Worm (Caenorhabditis elegans) whole organism, L4 larva: ENCODE measurements around the gene snb-7.

Experiments used
- D1046.2 ChIP-seq: fragments of 200-800 bp; sonication (Bioruptor generic); IDR thresholded peaks from 2 replicates; pipeline ENCODE4 v1.3.6; 2022; ENCODE audit warnings: missing genetic modification characterization, missing compliant biosample characterization
- F49E8.2 ChIP-seq: sonication (generic microtip); optimal IDR thresholded peaks from 2 replicates; lab custom pipeline; 2016; ENCODE audit warnings: missing compliant biosample characterization, mild to moderate bottlenecking, missing genetic modification characterization, borderline replicate concordance
- Y5F2A.4 ChIP-seq: fragments of 200-800 bp; sonication (Bioruptor generic); optimal IDR thresholded peaks from 2 replicates; lab custom pipeline; 2018; ENCODE audit warnings: mild to moderate bottlenecking, missing genetic modification characterization, missing compliant biosample characterization
- Y75B8A.6 ChIP-seq: fragments of 200-800 bp; sonication (Bioruptor generic); IDR thresholded peaks from 2 replicates; pipeline ENCODE4 v1.3.6; 2022; ENCODE audit warnings: missing genetic modification reagents, missing genetic modification characterization, missing compliant biosample characterization
- ZK546.5 ChIP-seq, 2 experiments: sonication (generic microtip); optimal IDR thresholded peaks; 2 replicates each; lab custom pipeline; 2017; ENCODE audit warnings: missing biosample characterization in 2 of 2, missing genetic modification characterization in 2 of 2
- arid-1 ChIP-seq: fragments of 200-800 bp; sonication (Bioruptor generic); conservative IDR thresholded peaks from 2 replicates; pipeline ENCODE4 v1.3.6; 2022; ENCODE audit warnings: missing genetic modification reagents, missing genetic modification characterization, missing compliant biosample characterization
- ceh-28 ChIP-seq: fragments of 150-350 bp; optimal IDR thresholded peaks from 2 replicates; lab custom pipeline; 2014; ENCODE audit warnings: missing biosample characterization, missing genetic modification reagents, missing genetic modification characterization
- ceh-62 ChIP-seq: sonication (generic microtip); optimal IDR thresholded peaks from 2 replicates; lab custom pipeline; 2017; ENCODE audit warnings: missing biosample characterization, missing genetic modification characterization
- cey-2 ChIP-seq: sonication (generic microtip); optimal IDR thresholded peaks from 3 replicates; lab custom pipeline; 2017; ENCODE audit warnings: missing genetic modification characterization, mild to moderate bottlenecking, missing compliant biosample characterization, antibody characterized with exemption, borderline replicate concordance; ENCODE audit not compliant: insufficient read depth
- ctbp-1 ChIP-seq: fragments of 200-800 bp; sonication (Bioruptor generic); IDR thresholded peaks from 2 replicates; pipeline ENCODE4 v1.3.6; 2022; ENCODE audit warnings: missing genetic modification reagents, missing genetic modification characterization, missing compliant biosample characterization
- daf-16 ChIP-seq, 3 experiments: sonication (generic microtip); optimal IDR thresholded peaks; 2 replicates each; lab custom pipeline; 2016 to 2017; ENCODE audit warnings: missing genetic modification characterization in 3 of 3, missing genetic modification reagents in 3 of 3, mild to moderate bottlenecking in 2 of 3, missing compliant biosample characterization in 2 of 3, missing biosample characterization in 1 of 3, moderate library complexity in 1 of 3
- dmd-6 ChIP-seq: fragments of 200-800 bp; sonication (Bioruptor generic); IDR thresholded peaks from 2 replicates; pipeline ENCODE4 v1.3.6; 2022; ENCODE audit warnings: missing genetic modification reagents, missing genetic modification characterization, missing compliant biosample characterization
- dmd-8 ChIP-seq: fragments of 200-800 bp; sonication (Bioruptor generic); IDR thresholded peaks from 2 replicates; pipeline ENCODE4 v1.3.6; 2022; ENCODE audit warnings: missing genetic modification characterization, missing compliant biosample characterization
- dpl-1 ChIP-seq: fragments of 150-350 bp; optimal IDR thresholded peaks from 2 replicates; lab custom pipeline; 2014; ENCODE audit warnings: missing biosample characterization, missing genetic modification reagents, missing genetic modification characterization
- dve-1 ChIP-seq: sonication (generic microtip); optimal IDR thresholded peaks from 2 replicates; lab custom pipeline; 2017; ENCODE audit warnings: antibody characterized with exemption, mild to moderate bottlenecking, missing genetic modification characterization, missing compliant biosample characterization; ENCODE audit not compliant: insufficient read depth
- gei-8 ChIP-seq: fragments of 200-800 bp; sonication (Bioruptor generic); optimal IDR thresholded peaks from 2 replicates; lab custom pipeline; 2018; ENCODE audit warnings: mild to moderate bottlenecking, missing genetic modification characterization, missing compliant biosample characterization
- hif-1 ChIP-seq, 2 experiments: sonication (generic microtip); optimal IDR thresholded peaks; 2 replicates each; lab custom pipeline; 2016 to 2017; ENCODE audit warnings: missing compliant biosample characterization in 2 of 2, missing genetic modification characterization in 2 of 2, missing genetic modification reagents in 2 of 2, missing genotype in 2 of 2, mild to moderate bottlenecking in 1 of 2
- hlh-11 ChIP-seq: fragments of 200-800 bp; sonication (Bioruptor generic); optimal IDR thresholded peaks from 2 replicates; lab custom pipeline; 2018; ENCODE audit warnings: mild to moderate bottlenecking, missing genetic modification characterization, missing compliant biosample characterization
- hlh-30 ChIP-seq: sonication (generic microtip); optimal IDR thresholded peaks from 2 replicates; lab custom pipeline; 2017; ENCODE audit warnings: antibody characterized with exemption, mild to moderate bottlenecking, missing genetic modification characterization, missing compliant biosample characterization; ENCODE audit not compliant: insufficient read depth
- hmg-1.1 ChIP-seq: fragments of 200-800 bp; sonication (Bioruptor generic); IDR thresholded peaks from 2 replicates; pipeline ENCODE4 v1.3.6; 2022; ENCODE audit warnings: missing genetic modification reagents, missing genetic modification characterization, missing compliant biosample characterization
- lin-15B ChIP-seq: fragments of 150-350 bp; sonication (generic microtip); optimal IDR thresholded peaks from 3 replicates; lab custom pipeline; 2014; ENCODE audit warnings: missing biosample characterization, missing genetic modification characterization
- lin-29 ChIP-seq: fragments of 200-800 bp; sonication (Bioruptor generic); IDR thresholded peaks from 2 replicates; pipeline ENCODE4 v1.3.6; 2022; ENCODE audit warnings: missing genetic modification reagents, missing genetic modification characterization, missing compliant biosample characterization
- madf-5 ChIP-seq, 2 experiments: fragments of 200-800 bp; sonication (Bioruptor generic); IDR thresholded peaks; 2 replicates each; pipeline ENCODE4 v1.3.6; 2022; ENCODE audit warnings: missing compliant biosample characterization in 2 of 2, missing genetic modification characterization in 2 of 2
- mes-2 ChIP-seq: sonication (generic microtip); optimal IDR thresholded peaks from 2 replicates; lab custom pipeline; 2016; ENCODE audit warnings: missing genotype, mild to moderate bottlenecking, missing genetic modification characterization, missing compliant biosample characterization; ENCODE audit not compliant: poor library complexity, severe bottlenecking
- nhr-102 ChIP-seq: sonication (generic microtip); optimal IDR thresholded peaks from 2 replicates; lab custom pipeline; 2016; ENCODE audit warnings: mild to moderate bottlenecking, missing genetic modification characterization, moderate library complexity, missing compliant biosample characterization
- nhr-11 ChIP-seq: fragments of 150-350 bp; optimal IDR thresholded peaks from 2 replicates; lab custom pipeline; 2014; ENCODE audit warnings: missing biosample characterization, missing genetic modification characterization
- nhr-111 ChIP-seq: fragments of 200-800 bp; sonication (Bioruptor generic); optimal IDR thresholded peaks from 2 replicates; lab custom pipeline; 2018; ENCODE audit warnings: mild to moderate bottlenecking, missing genetic modification characterization, missing compliant biosample characterization
- nhr-237 ChIP-seq: sonication (generic microtip); optimal IDR thresholded peaks from 2 replicates; lab custom pipeline; 2017; ENCODE audit warnings: missing biosample characterization, missing genetic modification characterization
- nhr-41 ChIP-seq: fragments of 200-800 bp; sonication (Bioruptor generic); IDR thresholded peaks from 2 replicates; pipeline ENCODE4 v1.3.6; 2022; ENCODE audit warnings: missing genetic modification reagents, missing genetic modification characterization, missing compliant biosample characterization
- nhr-42 ChIP-seq: fragments of 200-800 bp; sonication (Bioruptor generic); IDR thresholded peaks from 2 replicates; pipeline ENCODE4 v1.3.6; 2022; ENCODE audit warnings: missing genetic modification characterization, missing compliant biosample characterization
- pha-4 ChIP-seq, 2 experiments: fragments of 150-350 bp in 1 of 2; fragments of 200-800 bp in 1 of 2; sonication (Bioruptor generic) in 1 of 2; IDR thresholded peaks in 1 of 2; optimal IDR thresholded peaks in 1 of 2; 2 replicates each; pipeline versions ENCODE4 v1.3.6 to Lab custom; 2014 to 2022; ENCODE audit warnings: missing genetic modification characterization in 2 of 2, missing genetic modification reagents in 2 of 2, missing biosample characterization in 1 of 2, missing compliant biosample characterization in 1 of 2
- php-3 ChIP-seq: fragments of 200-800 bp; sonication (Bioruptor generic); IDR thresholded peaks from 2 replicates; pipeline ENCODE4 v1.3.6; 2022; ENCODE audit warnings: missing genetic modification reagents, missing genetic modification characterization, missing compliant biosample characterization
- skn-1 ChIP-seq: fragments of 150-350 bp; optimal IDR thresholded peaks from 2 replicates; lab custom pipeline; 2014; ENCODE audit warnings: missing biosample characterization, missing genetic modification characterization
- snpc-1.2 ChIP-seq: fragments of 200-800 bp; sonication (Bioruptor generic); IDR thresholded peaks from 2 replicates; pipeline ENCODE4 v1.3.6; 2022; ENCODE audit warnings: missing genetic modification reagents, missing genetic modification characterization, missing compliant biosample characterization
- snpc-4 ChIP-seq: fragments of 150-350 bp; optimal IDR thresholded peaks from 2 replicates; lab custom pipeline; 2014; ENCODE audit warnings: missing biosample characterization, missing genetic modification characterization
- unc-130 ChIP-seq: sonication (generic microtip); optimal IDR thresholded peaks from 2 replicates; lab custom pipeline; 2016; ENCODE audit warnings: missing genetic modification reagents, missing genetic modification characterization, missing compliant biosample characterization
- zfp-3 ChIP-seq: fragments of 200-800 bp; sonication (Bioruptor generic); conservative IDR thresholded peaks from 2 replicates; pipeline ENCODE4 v1.3.6; 2022; ENCODE audit warnings: missing genetic modification reagents, missing genetic modification characterization, missing compliant biosample characterization
- ztf-7 ChIP-seq: fragments of 150-350 bp; optimal IDR thresholded peaks from 2 replicates; lab custom pipeline; 2014; ENCODE audit warnings: missing biosample characterization, missing genetic modification characterization

The snb-7 gene

ce11 chrIV:12567176-12567892, 6.7 kb downstream of the snb-7 start, which contains the start of the genes hsb-1 and let-99:
hsb-1 (minus strand) TSS chrIV:12567226.
let-99 (plus strand) TSS chrIV:12567842.
- peak; percentile 34; the same call in 1 of the 2 replicates for TF ChIP-seq hmg-1.1 (GFP tag; lab: Robert Waterston, UW)
- no peak for TF ChIP-seq gei-8 (GFP tag; lab: Kevin White, UChicago)
- no peak for TF ChIP-seq ctbp-1
- no peak for TF ChIP-seq ceh-28 (tag; lab: Kevin White, UChicago)
- TF ChIP-seq nhr-41: no peak
- TF ChIP-seq lin-29 (GFP tag; lab: Robert Waterston, UW): no peak
- TF ChIP-seq php-3: no peak
- peak; percentile 44 for TF ChIP-seq hlh-11 (tag; lab: Kevin White, UChicago)
- TF ChIP-seq dpl-1 (GFP tag; lab: Kevin White, UChicago): peak; percentile 44
- peak; percentile 40 for TF ChIP-seq F49E8.2
- no peak for TF ChIP-seq cey-2 (tag; lab: Kevin White, UChicago)
- TF ChIP-seq nhr-11 (tag; lab: Kevin White, UChicago): no peak
- TF ChIP-seq nhr-237 (tag; lab: Kevin White, UChicago): no peak
- no peak for TF ChIP-seq ZK546.5 (tag; optimal IDR thresholded peaks at IDR 0.05; lab: Kevin White, UChicago)
- TF ChIP-seq lin-15B (tag; lab: Kevin White, UChicago): no peak
- TF ChIP-seq D1046.2 (GFP tag; lab: Robert Waterston, UW): no peak
- no peak for TF ChIP-seq pha-4 (GFP tag; IDR thresholded peaks at IDR 0.05; lab: Robert Waterston, UW)
- TF ChIP-seq pha-4 (tag; optimal IDR thresholded peaks at IDR 0.05; lab: Kevin White, UChicago): peak; percentile 19
- peak; percentile 21 for TF ChIP-seq ztf-7 (tag; lab: Kevin White, UChicago)
- TF ChIP-seq snpc-4 (tag; lab: Kevin White, UChicago): no peak
- peak; percentile 68 for TF ChIP-seq mes-2 (tag; lab: Kevin White, UChicago)
- TF ChIP-seq nhr-102 (tag; lab: Kevin White, UChicago): no peak
- no peak for TF ChIP-seq Y75B8A.6 (GFP tag; lab: Robert Waterston, UW)
- no peak for TF ChIP-seq dve-1
- no peak for TF ChIP-seq arid-1
- TF ChIP-seq daf-16 (GFP tag; optimal IDR thresholded peaks at IDR 0.05; lab: Kevin White, UChicago): no peak
- peak; percentile 87 for TF ChIP-seq daf-16 (tag; optimal IDR thresholded peaks at IDR 0.05; lab: Kevin White, UChicago)
- no peak for TF ChIP-seq nhr-42 (GFP tag; lab: Robert Waterston, UW)
- TF ChIP-seq zfp-3: no peak
- TF ChIP-seq hif-1 (tag; optimal IDR thresholded peaks at IDR 0.05; lab: Kevin White, UChicago): no peak
- no peak for TF ChIP-seq dmd-6 (GFP tag; lab: Robert Waterston, UW)
- TF ChIP-seq unc-130 (GFP tag; lab: Kevin White, UChicago): peak; percentile 65
- TF ChIP-seq ceh-62: no peak
- TF ChIP-seq nhr-111 (GFP tag; lab: Kevin White, UChicago): no peak
- TF ChIP-seq snpc-1.2 (GFP tag; lab: Robert Waterston, UW): 0 out of 2 replicates have a peak, but pooled peaks have one; percentile 61
- peak; percentile 32 for TF ChIP-seq hlh-30
- TF ChIP-seq skn-1 (tag; lab: Kevin White, UChicago): no peak
- TF ChIP-seq, all 104 proteins: peak for 11

ce11 chrIV:12570546-12570945, 9.9 kb downstream of the snb-7 start:
- TF ChIP-seq dmd-8 (GFP tag; lab: Robert Waterston, UW) (peak; percentile 20; the same call in 1 of the 2 replicates), ceh-62 (no peak), Y5F2A.4 (GFP tag; lab: Kevin White, UChicago) (peak; percentile 6), madf-5 (GFP tag; IDR thresholded peaks at IDR 0.05; lab: Robert Waterston, UW) (no peak)
- TF ChIP-seq, all 104 proteins: peak for 2
